Worm (Caenorhabditis elegans) whole organism, L4 larva: Measurements from ENCODE around the gene T24E12.10.

Experiments used
- F10B5.3 ChIP-seq: sonication (generic microtip); optimal IDR thresholded peaks from 2 replicates; lab custom pipeline; 2016; ENCODE audit warnings: mild to moderate bottlenecking, missing genetic modification characterization, missing compliant biosample characterization
- R02D3.7 ChIP-seq: fragments of 150-350 bp; sonication (generic microtip); optimal IDR thresholded peaks from 3 replicates; lab custom pipeline; 2014; ENCODE audit warnings: missing biosample characterization, missing genetic modification characterization
- Y5F2A.4 ChIP-seq: fragments of 200-800 bp; sonication (Bioruptor generic); optimal IDR thresholded peaks from 2 replicates; lab custom pipeline; 2018; ENCODE audit warnings: mild to moderate bottlenecking, missing genetic modification characterization, missing compliant biosample characterization
- ZK337.2 ChIP-seq: fragments of 200-800 bp; sonication (Bioruptor generic); IDR thresholded peaks from 2 replicates; pipeline ENCODE4 v1.3.6; 2022; ENCODE audit warnings: missing genetic modification reagents, missing genetic modification characterization, missing compliant biosample characterization
- aly-2 ChIP-seq: sonication (generic microtip); optimal IDR thresholded peaks from 2 replicates; lab custom pipeline; 2018; ENCODE audit warnings: missing biosample characterization, missing genetic modification characterization
- ama-1 ChIP-seq: fragments of 150-350 bp; optimal IDR thresholded peaks from 2 replicates; lab custom pipeline; 2014; ENCODE audit warnings: inconsistent platforms, mixed read lengths
- arid-1 ChIP-seq: fragments of 200-800 bp; sonication (Bioruptor generic); conservative IDR thresholded peaks from 2 replicates; pipeline ENCODE4 v1.3.6; 2022; ENCODE audit warnings: missing genetic modification reagents, missing genetic modification characterization, missing compliant biosample characterization
- attf-4 ChIP-seq: sonication (generic microtip); optimal IDR thresholded peaks from 3 replicates; lab custom pipeline; 2017; ENCODE audit warnings: missing biosample characterization, missing genetic modification characterization
- ceh-62 ChIP-seq: sonication (generic microtip); optimal IDR thresholded peaks from 2 replicates; lab custom pipeline; 2017; ENCODE audit warnings: missing biosample characterization, missing genetic modification characterization
- ces-1 ChIP-seq: fragments of 150-350 bp; sonication (generic microtip); optimal IDR thresholded peaks from 4 replicates; lab custom pipeline; 2014; ENCODE audit warnings: missing biosample characterization, missing genetic modification reagents, missing genetic modification characterization
- daf-16 ChIP-seq, 3 experiments: sonication (generic microtip); optimal IDR thresholded peaks; 2 replicates each; lab custom pipeline; 2016 to 2017; ENCODE audit warnings: missing genetic modification characterization in 3 of 3, missing genetic modification reagents in 3 of 3, mild to moderate bottlenecking in 2 of 3, missing compliant biosample characterization in 2 of 3, missing biosample characterization in 1 of 3, moderate library complexity in 1 of 3
- dmd-6 ChIP-seq: fragments of 200-800 bp; sonication (Bioruptor generic); IDR thresholded peaks from 2 replicates; pipeline ENCODE4 v1.3.6; 2022; ENCODE audit warnings: missing genetic modification reagents, missing genetic modification characterization, missing compliant biosample characterization
- dpl-1 ChIP-seq: fragments of 150-350 bp; optimal IDR thresholded peaks from 2 replicates; lab custom pipeline; 2014; ENCODE audit warnings: missing biosample characterization, missing genetic modification reagents, missing genetic modification characterization
- dve-1 ChIP-seq: sonication (generic microtip); optimal IDR thresholded peaks from 2 replicates; lab custom pipeline; 2017; ENCODE audit warnings: antibody characterized with exemption, mild to moderate bottlenecking, missing genetic modification characterization, missing compliant biosample characterization; ENCODE audit not compliant: insufficient read depth
- fkh-10 ChIP-seq: fragments of 150-350 bp; optimal IDR thresholded peaks from 2 replicates; lab custom pipeline; 2014; ENCODE audit warnings: missing biosample characterization, missing genetic modification reagents, missing genetic modification characterization
- hif-1 ChIP-seq, 2 experiments: sonication (generic microtip); optimal IDR thresholded peaks; 2 replicates each; lab custom pipeline; 2016 to 2017; ENCODE audit warnings: missing compliant biosample characterization in 2 of 2, missing genetic modification characterization in 2 of 2, missing genetic modification reagents in 2 of 2, missing genotype in 2 of 2, mild to moderate bottlenecking in 1 of 2
- hlh-11 ChIP-seq: fragments of 200-800 bp; sonication (Bioruptor generic); optimal IDR thresholded peaks from 2 replicates; lab custom pipeline; 2018; ENCODE audit warnings: mild to moderate bottlenecking, missing genetic modification characterization, missing compliant biosample characterization
- hlh-30 ChIP-seq: sonication (generic microtip); optimal IDR thresholded peaks from 2 replicates; lab custom pipeline; 2017; ENCODE audit warnings: antibody characterized with exemption, mild to moderate bottlenecking, missing genetic modification characterization, missing compliant biosample characterization; ENCODE audit not compliant: insufficient read depth
- hmg-1.1 ChIP-seq: fragments of 200-800 bp; sonication (Bioruptor generic); IDR thresholded peaks from 2 replicates; pipeline ENCODE4 v1.3.6; 2022; ENCODE audit warnings: missing genetic modification reagents, missing genetic modification characterization, missing compliant biosample characterization
- lin-13 ChIP-seq: fragments of 150-350 bp; optimal IDR thresholded peaks from 2 replicates; lab custom pipeline; 2014; ENCODE audit warnings: missing biosample characterization, missing genetic modification reagents, missing genetic modification characterization
- lin-29 ChIP-seq: fragments of 200-800 bp; sonication (Bioruptor generic); IDR thresholded peaks from 2 replicates; pipeline ENCODE4 v1.3.6; 2022; ENCODE audit warnings: missing genetic modification reagents, missing genetic modification characterization, missing compliant biosample characterization
- lin-38 ChIP-seq: fragments of 200-800 bp; sonication (Bioruptor generic); IDR thresholded peaks from 2 replicates; pipeline ENCODE4 v1.3.6; 2022; ENCODE audit warnings: missing genetic modification reagents, missing genetic modification characterization, missing compliant biosample characterization
- lin-39 ChIP-seq: fragments of 150-350 bp; optimal IDR thresholded peaks from 2 replicates; lab custom pipeline; 2014; ENCODE audit warnings: missing biosample characterization, missing genetic modification reagents, missing genetic modification characterization
- lsy-2 ChIP-seq, 2 experiments: fragments of 150-350 bp in 1 of 2; sonication (generic microtip) in 1 of 2; optimal IDR thresholded peaks; 2 replicates each; lab custom pipeline; 2014 to 2017; ENCODE audit warnings: missing biosample characterization in 2 of 2, missing genetic modification characterization in 2 of 2
- mdl-1 ChIP-seq, 2 experiments: fragments of 150-350 bp in 1 of 2; sonication (generic microtip) in 1 of 2; optimal IDR thresholded peaks; 2 replicates each; lab custom pipeline; 2014 to 2017; ENCODE audit warnings: missing biosample characterization in 2 of 2, missing genetic modification characterization in 2 of 2
- mep-1 ChIP-seq: fragments of 150-350 bp; sonication (generic microtip); optimal IDR thresholded peaks from 3 replicates; lab custom pipeline; 2014; ENCODE audit warnings: missing biosample characterization, missing genetic modification characterization
- mes-2 ChIP-seq: sonication (generic microtip); optimal IDR thresholded peaks from 2 replicates; lab custom pipeline; 2016; ENCODE audit warnings: missing genotype, mild to moderate bottlenecking, missing genetic modification characterization, missing compliant biosample characterization; ENCODE audit not compliant: poor library complexity, severe bottlenecking
- nhr-102 ChIP-seq: sonication (generic microtip); optimal IDR thresholded peaks from 2 replicates; lab custom pipeline; 2016; ENCODE audit warnings: mild to moderate bottlenecking, missing genetic modification characterization, moderate library complexity, missing compliant biosample characterization
- nhr-25 ChIP-seq: sonication (generic microtip); optimal IDR thresholded peaks from 2 replicates; lab custom pipeline; 2017; ENCODE audit warnings: missing genetic modification characterization, mild to moderate bottlenecking, missing compliant biosample characterization, antibody characterized with exemption, moderate library complexity, borderline replicate concordance; ENCODE audit not compliant: insufficient read depth
- nhr-28 ChIP-seq: fragments of 150-350 bp; optimal IDR thresholded peaks from 2 replicates; lab custom pipeline; 2014; ENCODE audit warnings: missing biosample characterization, missing genetic modification characterization
- nhr-6 ChIP-seq: fragments of 150-350 bp; optimal IDR thresholded peaks from 2 replicates; lab custom pipeline; 2014; ENCODE audit warnings: missing biosample characterization, missing genetic modification characterization
- pha-4 ChIP-seq, 2 experiments: fragments of 150-350 bp in 1 of 2; fragments of 200-800 bp in 1 of 2; sonication (Bioruptor generic) in 1 of 2; IDR thresholded peaks in 1 of 2; optimal IDR thresholded peaks in 1 of 2; 2 replicates each; pipeline versions ENCODE4 v1.3.6 to Lab custom; 2014 to 2022; ENCODE audit warnings: missing genetic modification characterization in 2 of 2, missing genetic modification reagents in 2 of 2, missing biosample characterization in 1 of 2, missing compliant biosample characterization in 1 of 2
- php-3 ChIP-seq: fragments of 200-800 bp; sonication (Bioruptor generic); IDR thresholded peaks from 2 replicates; pipeline ENCODE4 v1.3.6; 2022; ENCODE audit warnings: missing genetic modification reagents, missing genetic modification characterization, missing compliant biosample characterization
- pqm-1 ChIP-seq: sonication (generic microtip); optimal IDR thresholded peaks from 2 replicates; lab custom pipeline; 2017; ENCODE audit warnings: missing biosample characterization, missing genetic modification characterization
- rbr-2 ChIP-seq: sonication (generic microtip); optimal IDR thresholded peaks from 2 replicates; lab custom pipeline; 2016; ENCODE audit warnings: missing genotype, missing genetic modification characterization, missing compliant biosample characterization
- sdz-12 ChIP-seq: fragments of 200-800 bp; sonication (Bioruptor generic); optimal IDR thresholded peaks from 2 replicates; lab custom pipeline; 2018; ENCODE audit warnings: mild to moderate bottlenecking, missing genetic modification characterization, missing compliant biosample characterization
- snpc-4 ChIP-seq: fragments of 150-350 bp; optimal IDR thresholded peaks from 2 replicates; lab custom pipeline; 2014; ENCODE audit warnings: missing biosample characterization, missing genetic modification characterization
- spr-1 ChIP-seq: sonication (generic microtip); optimal IDR thresholded peaks from 2 replicates; lab custom pipeline; 2016; ENCODE audit warnings: mild to moderate bottlenecking, missing genetic modification characterization, missing compliant biosample characterization
- unc-130 ChIP-seq: sonication (generic microtip); optimal IDR thresholded peaks from 2 replicates; lab custom pipeline; 2016; ENCODE audit warnings: missing genetic modification reagents, missing genetic modification characterization, missing compliant biosample characterization
- unc-62 ChIP-seq, 3 experiments: fragments of 150-350 bp in 1 of 3; sonication (generic microtip); optimal IDR thresholded peaks in 2 of 3; peaks in 1 of 3; 1 replicate in 1 of 3; 2 replicates in 2 of 3; lab custom pipeline; 2014 to 2017; ENCODE audit warnings: missing biosample characterization in 3 of 3, missing genetic modification characterization in 3 of 3, missing genetic modification reagents in 3 of 3, missing genotype in 1 of 3
- zag-1 ChIP-seq: fragments of 150-350 bp; optimal IDR thresholded peaks from 2 replicates; lab custom pipeline; 2014; ENCODE audit warnings: missing biosample characterization, missing genetic modification characterization
- ztf-11 ChIP-seq: fragments of 150-350 bp; optimal IDR thresholded peaks from 2 replicates; lab custom pipeline; 2014; ENCODE audit warnings: missing biosample characterization, missing genetic modification characterization
- ztf-7 ChIP-seq: fragments of 150-350 bp; optimal IDR thresholded peaks from 2 replicates; lab custom pipeline; 2014; ENCODE audit warnings: missing biosample characterization, missing genetic modification characterization

T24E12.10 gene

DNA sequence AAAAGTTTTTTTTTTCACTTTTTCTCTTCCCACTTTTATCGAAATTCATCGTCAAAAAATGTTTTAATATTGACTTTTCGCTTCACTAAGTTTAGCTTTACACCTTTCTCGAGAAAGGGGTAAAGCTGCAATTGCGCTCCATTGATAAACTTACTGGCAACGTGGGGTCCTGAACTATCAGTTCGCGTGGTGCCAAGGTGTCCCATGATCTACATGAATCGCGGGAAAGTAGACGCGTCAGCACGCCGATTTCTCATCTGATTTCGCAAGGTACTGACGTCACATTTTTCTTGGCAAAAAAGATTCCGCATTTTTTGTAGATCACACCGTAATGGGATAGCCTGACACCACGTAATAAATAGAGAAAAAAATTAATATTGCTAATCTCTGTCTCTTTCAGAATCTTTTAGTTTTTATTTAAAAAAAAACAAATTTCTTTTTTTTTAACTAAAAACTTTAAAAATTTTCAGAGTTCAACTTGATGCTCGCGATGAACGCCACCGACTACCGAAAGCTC lies 38.8 kb upstream of the T24E12.10 start, which contains the start of gene lido-15:
Gene lido-15 (plus strand): TSS at position 467 of the 517 bp plus-strand sequence.
- TF ChIP-seq sdz-12 (no peak), ztf-11 (tag; lab: Kevin White, UChicago) (no peak), nhr-25 (tag; lab: Kevin White, UChicago) (no peak), lin-29 (no peak), arid-1 (GFP tag; lab: Robert Waterston, UW) (no peak), zag-1 (tag; lab: Kevin White, UChicago) (no peak), pha-4 (GFP tag; IDR thresholded peaks at IDR 0.05; lab: Robert Waterston, UW) (no peak), pha-4 (tag; optimal IDR thresholded peaks at IDR 0.05; lab: Kevin White, UChicago) (no peak), lin-39 (tag; lab: Kevin White, UChicago) (no peak), fkh-10 (GFP tag; lab: Kevin White, UChicago) (no peak), lin-38 (GFP tag; lab: Robert Waterston, UW) (peak; percentile 42), lin-13 (GFP tag; lab: Kevin White, UChicago) (no peak), unc-130 (GFP tag; lab: Kevin White, UChicago) (no peak), hlh-30 (tag; lab: Kevin White, UChicago) (peak; percentile 51), ama-1 (lab: Kevin White, UChicago) (no peak), ZK337.2 (GFP tag; lab: Robert Waterston, UW) (no peak), snpc-4 (no peak), ces-1 (GFP tag; lab: Kevin White, UChicago) (no peak), spr-1 (tag; lab: Kevin White, UChicago) (no peak), unc-62 (GFP tag; optimal IDR thresholded peaks at IDR 0.05 in 1 of 2; lab: Kevin White, UChicago) (peak in 1 of 2 experiments; percentile 64), unc-62 (tag; optimal IDR thresholded peaks at IDR 0.05; lab: Kevin White, UChicago) (no peak), R02D3.7 (tag; lab: Kevin White, UChicago) (no peak)
- TF ChIP-seq, all 104 proteins: peak for 3

DNA sequence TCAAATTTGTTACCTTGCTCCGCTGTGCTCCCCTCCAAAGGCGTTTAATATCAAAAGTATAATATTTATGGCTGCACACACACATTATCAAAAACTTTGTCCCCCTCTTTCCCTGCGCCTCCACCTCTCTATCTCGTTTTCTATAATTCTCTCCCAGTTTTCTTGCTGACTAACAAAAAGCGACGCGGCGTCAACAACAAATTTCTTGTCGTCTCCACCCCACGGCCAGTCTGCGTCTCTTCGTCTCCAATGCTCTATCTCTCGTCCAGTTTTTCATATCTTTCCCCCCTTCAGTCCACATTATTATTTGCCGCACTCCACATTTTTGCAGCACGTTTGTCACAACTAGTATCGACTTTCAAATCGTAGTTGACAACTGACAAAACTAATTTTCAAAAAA lies 37.5 kb upstream of the T24E12.10 start:
- TF ChIP-seq pqm-1 (tag; lab: Kevin White, UChicago) (peak; percentile 35), hmg-1.1 (peak; percentile 32; the same call in 1 of the 2 replicates), mdl-1 (tag; optimal IDR thresholded peaks at IDR 0.05; lab: Kevin White, UChicago) (peak in 1 of 2 experiments; percentile 5), lin-38 (GFP tag; lab: Robert Waterston, UW) (0 out of 2 replicates have a peak, but pooled peaks have one; percentile 7), F10B5.3 (no peak), php-3 (GFP tag; lab: Robert Waterston, UW) (0 out of 2 replicates have a peak, but pooled peaks have one; percentile 36), Y5F2A.4 (no peak), rbr-2 (tag; lab: Kevin White, UChicago) (peak; percentile 68), aly-2 (no peak), hlh-11 (tag; lab: Kevin White, UChicago) (peak; percentile 63), unc-62 (GFP tag; optimal IDR thresholded peaks at IDR 0.05 in 1 of 2; lab: Kevin White, UChicago) (peak in 1 of 2 experiments; percentile 81), unc-62 (tag; optimal IDR thresholded peaks at IDR 0.05; lab: Kevin White, UChicago) (no peak), attf-4 (tag; lab: Kevin White, UChicago) (no peak), lin-13 (GFP tag; lab: Kevin White, UChicago) (peak; percentile 24), ztf-7 (tag; lab: Kevin White, UChicago) (no peak), nhr-28 (tag; lab: Kevin White, UChicago) (peak; percentile 76), arid-1 (GFP tag; lab: Robert Waterston, UW) (no peak), dpl-1 (GFP tag; lab: Kevin White, UChicago) (peak; percentile 13), lsy-2 (tag; optimal IDR thresholded peaks at IDR 0.05; lab: Kevin White, UChicago) (peak in 1 of 2 experiments; percentile 49), hlh-30 (tag; lab: Kevin White, UChicago) (peak; percentile 34), mes-2 (tag; lab: Kevin White, UChicago) (peak; percentile 47), dve-1 (tag; lab: Kevin White, UChicago) (peak; percentile 87), nhr-6 (tag; lab: Kevin White, UChicago) (peak; percentile 42), hif-1 (tag; optimal IDR thresholded peaks at IDR 0.05; lab: Kevin White, UChicago) (no peak), nhr-102 (peak; percentile 30), pha-4 (GFP tag; IDR thresholded peaks at IDR 0.05; lab: Robert Waterston, UW) (no peak), pha-4 (tag; optimal IDR thresholded peaks at IDR 0.05; lab: Kevin White, UChicago) (peak; percentile 75), dmd-6 (GFP tag; lab: Robert Waterston, UW) (peak; percentile 36; the same call in 1 of the 2 replicates), spr-1 (tag; lab: Kevin White, UChicago) (peak; percentile 27), ceh-62 (no peak), mep-1 (tag; lab: Kevin White, UChicago) (peak; percentile 85), daf-16 (GFP tag; optimal IDR thresholded peaks at IDR 0.05; lab: Kevin White, UChicago) (peak in 1 of 2 experiments; percentile 64), daf-16 (tag; optimal IDR thresholded peaks at IDR 0.05; lab: Kevin White, UChicago) (peak; percentile 77)
- TF ChIP-seq, all 104 proteins: peak for 22
